Worm (Caenorhabditis elegans) whole organism, L4 larva: ENCODE data around the gene ttr-36.

ENCODE experiments used
- F37D6.2 ChIP-seq: sonication (generic microtip); optimal IDR thresholded peaks from 2 replicates; lab custom pipeline; 2016; ENCODE audit warnings: mild to moderate bottlenecking, missing genetic modification characterization, missing compliant biosample characterization
- T26A8.4 ChIP-seq: fragments of 200-800 bp; sonication (Bioruptor generic); IDR thresholded peaks from 2 replicates; pipeline ENCODE4 v1.3.6; 2022; ENCODE audit warnings: missing genetic modification characterization, missing compliant biosample characterization
- aha-1 ChIP-seq: fragments of 150-350 bp; peaks from one replicate; lab custom pipeline; 2014; ENCODE audit warnings: missing biosample characterization, missing genetic modification characterization
- aly-2 ChIP-seq: sonication (generic microtip); optimal IDR thresholded peaks from 2 replicates; lab custom pipeline; 2018; ENCODE audit warnings: missing biosample characterization, missing genetic modification characterization
- ceh-20 ChIP-seq: fragments of 200-800 bp; sonication (Bioruptor generic); IDR thresholded peaks from 2 replicates; pipeline ENCODE4 v1.3.6; 2022; ENCODE audit warnings: missing genetic modification reagents, missing genetic modification characterization, missing compliant biosample characterization
- ceh-28 ChIP-seq: fragments of 150-350 bp; optimal IDR thresholded peaks from 2 replicates; lab custom pipeline; 2014; ENCODE audit warnings: missing biosample characterization, missing genetic modification reagents, missing genetic modification characterization
- ces-1 ChIP-seq: fragments of 150-350 bp; sonication (generic microtip); optimal IDR thresholded peaks from 4 replicates; lab custom pipeline; 2014; ENCODE audit warnings: missing biosample characterization, missing genetic modification reagents, missing genetic modification characterization
- cey-2 ChIP-seq: sonication (generic microtip); optimal IDR thresholded peaks from 3 replicates; lab custom pipeline; 2017; ENCODE audit warnings: missing genetic modification characterization, mild to moderate bottlenecking, missing compliant biosample characterization, antibody characterized with exemption, borderline replicate concordance; ENCODE audit not compliant: insufficient read depth
- ctbp-1 ChIP-seq: fragments of 200-800 bp; sonication (Bioruptor generic); IDR thresholded peaks from 2 replicates; pipeline ENCODE4 v1.3.6; 2022; ENCODE audit warnings: missing genetic modification reagents, missing genetic modification characterization, missing compliant biosample characterization
- daf-12 ChIP-seq: fragments of 150-350 bp; optimal IDR thresholded peaks from 2 replicates; lab custom pipeline; 2014; ENCODE audit warnings: missing biosample characterization, missing genetic modification reagents, missing genetic modification characterization
- daf-16 ChIP-seq, 3 experiments: sonication (generic microtip); optimal IDR thresholded peaks; 2 replicates each; lab custom pipeline; 2016 to 2017; ENCODE audit warnings: missing genetic modification characterization in 3 of 3, missing genetic modification reagents in 3 of 3, mild to moderate bottlenecking in 2 of 3, missing compliant biosample characterization in 2 of 3, missing biosample characterization in 1 of 3, moderate library complexity in 1 of 3
- dmd-6 ChIP-seq: fragments of 200-800 bp; sonication (Bioruptor generic); IDR thresholded peaks from 2 replicates; pipeline ENCODE4 v1.3.6; 2022; ENCODE audit warnings: missing genetic modification reagents, missing genetic modification characterization, missing compliant biosample characterization
- dve-1 ChIP-seq: sonication (generic microtip); optimal IDR thresholded peaks from 2 replicates; lab custom pipeline; 2017; ENCODE audit warnings: antibody characterized with exemption, mild to moderate bottlenecking, missing genetic modification characterization, missing compliant biosample characterization; ENCODE audit not compliant: insufficient read depth
- egl-27 ChIP-seq: sonication (generic microtip); optimal IDR thresholded peaks from 3 replicates; lab custom pipeline; 2017; ENCODE audit warnings: missing biosample characterization, missing genetic modification reagents, missing genetic modification characterization
- gei-8 ChIP-seq: fragments of 200-800 bp; sonication (Bioruptor generic); optimal IDR thresholded peaks from 2 replicates; lab custom pipeline; 2018; ENCODE audit warnings: mild to moderate bottlenecking, missing genetic modification characterization, missing compliant biosample characterization
- hif-1 ChIP-seq, 2 experiments: sonication (generic microtip); optimal IDR thresholded peaks; 2 replicates each; lab custom pipeline; 2016 to 2017; ENCODE audit warnings: missing compliant biosample characterization in 2 of 2, missing genetic modification characterization in 2 of 2, missing genetic modification reagents in 2 of 2, missing genotype in 2 of 2, mild to moderate bottlenecking in 1 of 2
- hlh-11 ChIP-seq: fragments of 200-800 bp; sonication (Bioruptor generic); optimal IDR thresholded peaks from 2 replicates; lab custom pipeline; 2018; ENCODE audit warnings: mild to moderate bottlenecking, missing genetic modification characterization, missing compliant biosample characterization
- hlh-30 ChIP-seq: sonication (generic microtip); optimal IDR thresholded peaks from 2 replicates; lab custom pipeline; 2017; ENCODE audit warnings: antibody characterized with exemption, mild to moderate bottlenecking, missing genetic modification characterization, missing compliant biosample characterization; ENCODE audit not compliant: insufficient read depth
- lim-7 ChIP-seq: fragments of 200-800 bp; sonication (Bioruptor generic); IDR thresholded peaks from 2 replicates; pipeline ENCODE4 v1.3.6; 2022; ENCODE audit warnings: missing genetic modification characterization, missing compliant biosample characterization
- lin-13 ChIP-seq: fragments of 150-350 bp; optimal IDR thresholded peaks from 2 replicates; lab custom pipeline; 2014; ENCODE audit warnings: missing biosample characterization, missing genetic modification reagents, missing genetic modification characterization
- lin-38 ChIP-seq: fragments of 200-800 bp; sonication (Bioruptor generic); IDR thresholded peaks from 2 replicates; pipeline ENCODE4 v1.3.6; 2022; ENCODE audit warnings: missing genetic modification reagents, missing genetic modification characterization, missing compliant biosample characterization
- lir-3 ChIP-seq: sonication (generic microtip); optimal IDR thresholded peaks from 2 replicates; lab custom pipeline; 2016; ENCODE audit warnings: mild to moderate bottlenecking, missing genetic modification characterization, missing compliant biosample characterization
- lsy-2 ChIP-seq, 2 experiments: fragments of 150-350 bp in 1 of 2; sonication (generic microtip) in 1 of 2; optimal IDR thresholded peaks; 2 replicates each; lab custom pipeline; 2014 to 2017; ENCODE audit warnings: missing biosample characterization in 2 of 2, missing genetic modification characterization in 2 of 2
- mdl-1 ChIP-seq, 2 experiments: fragments of 150-350 bp in 1 of 2; sonication (generic microtip) in 1 of 2; optimal IDR thresholded peaks; 2 replicates each; lab custom pipeline; 2014 to 2017; ENCODE audit warnings: missing biosample characterization in 2 of 2, missing genetic modification characterization in 2 of 2
- mdt-29 ChIP-seq: fragments of 200-800 bp; sonication (Bioruptor generic); IDR thresholded peaks from 2 replicates; pipeline ENCODE4 v1.3.6; 2022; ENCODE audit warnings: missing genetic modification reagents, missing genetic modification characterization, missing compliant biosample characterization
- mep-1 ChIP-seq: fragments of 150-350 bp; sonication (generic microtip); optimal IDR thresholded peaks from 3 replicates; lab custom pipeline; 2014; ENCODE audit warnings: missing biosample characterization, missing genetic modification characterization
- mxl-2 ChIP-seq: fragments of 200-800 bp; sonication (Bioruptor generic); conservative IDR thresholded peaks from 2 replicates; pipeline ENCODE4 v1.3.6; 2022; ENCODE audit warnings: missing genetic modification reagents, missing genetic modification characterization, missing compliant biosample characterization
- nhr-10 ChIP-seq: fragments of 150-350 bp; optimal IDR thresholded peaks from 2 replicates; lab custom pipeline; 2014; ENCODE audit warnings: missing biosample characterization, missing genetic modification characterization
- nhr-102 ChIP-seq: sonication (generic microtip); optimal IDR thresholded peaks from 2 replicates; lab custom pipeline; 2016; ENCODE audit warnings: mild to moderate bottlenecking, missing genetic modification characterization, moderate library complexity, missing compliant biosample characterization
- nhr-25 ChIP-seq: sonication (generic microtip); optimal IDR thresholded peaks from 2 replicates; lab custom pipeline; 2017; ENCODE audit warnings: missing genetic modification characterization, mild to moderate bottlenecking, missing compliant biosample characterization, antibody characterized with exemption, moderate library complexity, borderline replicate concordance; ENCODE audit not compliant: insufficient read depth
- nhr-28 ChIP-seq: fragments of 150-350 bp; optimal IDR thresholded peaks from 2 replicates; lab custom pipeline; 2014; ENCODE audit warnings: missing biosample characterization, missing genetic modification characterization
- nhr-48 ChIP-seq: sonication (generic microtip); optimal IDR thresholded peaks from 2 replicates; lab custom pipeline; 2016; ENCODE audit warnings: mild to moderate bottlenecking, missing genetic modification characterization, missing compliant biosample characterization
- nhr-6 ChIP-seq: fragments of 150-350 bp; optimal IDR thresholded peaks from 2 replicates; lab custom pipeline; 2014; ENCODE audit warnings: missing biosample characterization, missing genetic modification characterization
- nhr-77 ChIP-seq: fragments of 150-350 bp; optimal IDR thresholded peaks from 2 replicates; lab custom pipeline; 2014; ENCODE audit warnings: missing biosample characterization, missing genetic modification characterization
- php-3 ChIP-seq: fragments of 200-800 bp; sonication (Bioruptor generic); IDR thresholded peaks from 2 replicates; pipeline ENCODE4 v1.3.6; 2022; ENCODE audit warnings: missing genetic modification reagents, missing genetic modification characterization, missing compliant biosample characterization
- pqm-1 ChIP-seq: sonication (generic microtip); optimal IDR thresholded peaks from 2 replicates; lab custom pipeline; 2017; ENCODE audit warnings: missing biosample characterization, missing genetic modification characterization
- rbr-2 ChIP-seq: sonication (generic microtip); optimal IDR thresholded peaks from 2 replicates; lab custom pipeline; 2016; ENCODE audit warnings: missing genotype, missing genetic modification characterization, missing compliant biosample characterization
- set-16 ChIP-seq: fragments of 200-800 bp; sonication (Bioruptor generic); IDR thresholded peaks from 2 replicates; pipeline ENCODE4 v1.3.6; 2022; ENCODE audit warnings: missing genetic modification reagents, missing genetic modification characterization, missing compliant biosample characterization
- spr-1 ChIP-seq: sonication (generic microtip); optimal IDR thresholded peaks from 2 replicates; lab custom pipeline; 2016; ENCODE audit warnings: mild to moderate bottlenecking, missing genetic modification characterization, missing compliant biosample characterization
- tra-1 ChIP-seq: fragments of 200-800 bp; sonication (Bioruptor generic); IDR thresholded peaks from 2 replicates; pipeline ENCODE4 v1.3.6; 2022; ENCODE audit warnings: missing genetic modification reagents, missing genetic modification characterization, missing compliant biosample characterization
- unc-62 ChIP-seq, 3 experiments: fragments of 150-350 bp in 1 of 3; sonication (generic microtip); optimal IDR thresholded peaks in 2 of 3; peaks in 1 of 3; 1 replicate in 1 of 3; 2 replicates in 2 of 3; lab custom pipeline; 2014 to 2017; ENCODE audit warnings: missing biosample characterization in 3 of 3, missing genetic modification characterization in 3 of 3, missing genetic modification reagents in 3 of 3, missing genotype in 1 of 3
- ztf-7 ChIP-seq: fragments of 150-350 bp; optimal IDR thresholded peaks from 2 replicates; lab custom pipeline; 2014; ENCODE audit warnings: missing biosample characterization, missing genetic modification characterization

The ttr-36 gene

ce11 chrX:6514466-6514865 lies 3.7 kb downstream of the ttr-36 start (continued):
- no peak for TF ChIP-seq ctbp-1 (GFP tag; lab: Robert Waterston, UW)
- TF ChIP-seq nhr-48 (tag; lab: Kevin White, UChicago): no peak
- TF ChIP-seq nhr-6: no peak
- TF ChIP-seq gei-8: no peak
- no peak for TF ChIP-seq mxl-2 (GFP tag; lab: Robert Waterston, UW)
- peak in 1 of 2 experiments; percentile 6 for TF ChIP-seq daf-16 (GFP tag; optimal IDR thresholded peaks at IDR 0.05; lab: Kevin White, UChicago)
- peak; percentile 84 for TF ChIP-seq daf-16 (tag; optimal IDR thresholded peaks at IDR 0.05; lab: Kevin White, UChicago)

ce11 chrX:6515267-6515666 lies 4.5 kb downstream of the ttr-36 start:
- no peak for TF ChIP-seq F37D6.2 (tag; lab: Kevin White, UChicago)
- TF ChIP-seq mdl-1 (tag; optimal IDR thresholded peaks at IDR 0.05; lab: Kevin White, UChicago): peak in 1 of 2 experiments; percentile 22
- no peak for TF ChIP-seq nhr-102 (tag; lab: Kevin White, UChicago)
- TF ChIP-seq nhr-28: peak; percentile 1
- TF ChIP-seq spr-1: no peak
- no peak for TF ChIP-seq egl-27 (tag; lab: Kevin White, UChicago)
- no peak for TF ChIP-seq ceh-28 (tag; lab: Kevin White, UChicago)
- no peak for TF ChIP-seq tra-1 (GFP tag; lab: Robert Waterston, UW)
- no peak for TF ChIP-seq ces-1 (GFP tag; lab: Kevin White, UChicago)
- peak; percentile 76 for TF ChIP-seq hlh-30 (tag; lab: Kevin White, UChicago)
- TF ChIP-seq lin-13 (GFP tag; lab: Kevin White, UChicago): no peak
- TF ChIP-seq mxl-2 (GFP tag; lab: Robert Waterston, UW): no peak
- peak; percentile 10 for TF ChIP-seq nhr-25 (tag; lab: Kevin White, UChicago)
- TF ChIP-seq nhr-10 (tag; lab: Kevin White, UChicago): no peak
- TF ChIP-seq lin-38 (GFP tag; lab: Robert Waterston, UW): no peak
- TF ChIP-seq lsy-2 (tag; optimal IDR thresholded peaks at IDR 0.05; lab: Kevin White, UChicago): no peak
- no peak for TF ChIP-seq daf-12 (tag; lab: Kevin White, UChicago)
- peak; percentile 63 for TF ChIP-seq aha-1 (tag; lab: Kevin White, UChicago)
- TF ChIP-seq hlh-11 (tag; lab: Kevin White, UChicago): peak; percentile 50
- no peak for TF ChIP-seq dve-1 (tag; lab: Kevin White, UChicago)
- peak in 1 of 2 experiments; percentile 3 for TF ChIP-seq unc-62 (GFP tag; optimal IDR thresholded peaks at IDR 0.05 in 1 of 2; lab: Kevin White, UChicago)
- no peak for TF ChIP-seq unc-62 (tag; optimal IDR thresholded peaks at IDR 0.05; lab: Kevin White, UChicago)
- no peak for TF ChIP-seq lir-3
- no peak for TF ChIP-seq aly-2 (tag; lab: Kevin White, UChicago)
- TF ChIP-seq nhr-48 (tag; lab: Kevin White, UChicago): no peak
- no peak for TF ChIP-seq gei-8
- TF ChIP-seq hif-1 (tag; optimal IDR thresholded peaks at IDR 0.05; lab: Kevin White, UChicago): no peak

ce11 chrX:6517025-6517770 lies 6.5 kb downstream of the ttr-36 start:
- TF ChIP-seq dve-1 (tag; lab: Kevin White, UChicago) (peak; percentile 88), pqm-1 (peak; percentile 50), T26A8.4 (GFP tag; lab: Robert Waterston, UW) (no peak), mep-1 (tag; lab: Kevin White, UChicago) (peak; percentile 59), php-3 (GFP tag; lab: Robert Waterston, UW) (peak; percentile 93), lsy-2 (tag; optimal IDR thresholded peaks at IDR 0.05; lab: Kevin White, UChicago) (peak in 1 of 2 experiments; percentile 44), tra-1 (GFP tag; lab: Robert Waterston, UW) (peak; percentile 73; the same call in 1 of the 2 replicates), unc-62 (GFP tag; optimal IDR thresholded peaks at IDR 0.05 in 1 of 2; lab: Kevin White, UChicago) (peak in 1 of 2 experiments; percentile 39), unc-62 (tag; optimal IDR thresholded peaks at IDR 0.05; lab: Kevin White, UChicago) (no peak), set-16 (GFP tag; lab: Robert Waterston, UW) (peak; percentile 58), cey-2 (tag; lab: Kevin White, UChicago) (no peak), nhr-28 (peak; percentile 35), mdt-29 (GFP tag; lab: Robert Waterston, UW) (no peak), lim-7 (no peak), nhr-77 (tag; lab: Kevin White, UChicago) (peak; percentile 38), hlh-30 (tag; lab: Kevin White, UChicago) (peak; percentile 61), ztf-7 (peak; percentile 68), rbr-2 (tag; lab: Kevin White, UChicago) (no peak), daf-16 (GFP tag; optimal IDR thresholded peaks at IDR 0.05; lab: Kevin White, UChicago) (no peak), daf-16 (tag; optimal IDR thresholded peaks at IDR 0.05; lab: Kevin White, UChicago) (peak; percentile 95), hlh-11 (tag; lab: Kevin White, UChicago) (peak; percentile 79), ceh-20 (GFP tag; lab: Robert Waterston, UW) (peak; percentile 81), dmd-6 (GFP tag; lab: Robert Waterston, UW) (peak; percentile 77)
